Fruit fly (Drosophila melanogaster) whole organism, embryonic: ENCODE results near the gene Ltn1.

ENCODE experiments used
- Adf1 ChIP-seq: fragments of 200-800 bp; sonication (Bioruptor generic); IDR thresholded peaks from 2 replicates; pipeline ENCODE4 v1.3.6; 2022; ENCODE audit warnings: missing biosample characterization, missing genetic modification characterization
- Atf3 ChIP-seq: fragments of 200-800 bp; sonication (Bioruptor generic); optimal IDR thresholded peaks from 3 replicates; lab custom pipeline; 2016; ENCODE audit warnings: missing biosample characterization, missing genetic modification characterization
- CG10654 ChIP-seq: fragments of 200-800 bp; sonication (Bioruptor generic); optimal IDR thresholded peaks from 2 replicates; lab custom pipeline; 2016; ENCODE audit warnings: missing biosample characterization, missing genetic modification characterization
- CG11398 ChIP-seq: fragments of 200-800 bp; sonication (Bioruptor generic); optimal IDR thresholded peaks from 2 replicates; lab custom pipeline; 2016; ENCODE audit warnings: missing biosample characterization, missing genetic modification characterization
- CG11456 ChIP-seq: fragments of 200-800 bp; sonication (Bioruptor generic); IDR thresholded peaks from 3 replicates; pipeline ENCODE4 v1.3.6; 2022; ENCODE audit warnings: missing biosample characterization, missing genetic modification characterization
- CG12071 ChIP-seq: fragments of 200-800 bp; sonication (Bioruptor generic); optimal IDR thresholded peaks from 3 replicates; lab custom pipeline; 2018; ENCODE audit warnings: missing biosample characterization, mild to moderate bottlenecking, missing genetic modification characterization
- CG12219 ChIP-seq: fragments of 200-800 bp; sonication (Bioruptor generic); optimal IDR thresholded peaks from 3 replicates; lab custom pipeline; 2018; ENCODE audit warnings: missing biosample characterization, mild to moderate bottlenecking, missing genetic modification characterization
- CG16779 ChIP-seq: fragments of 200-800 bp; sonication (Bioruptor generic); IDR thresholded peaks from 2 replicates; pipeline ENCODE4 v1.3.6; 2022; ENCODE audit warnings: missing biosample characterization, missing genetic modification characterization
- CG2199 ChIP-seq: fragments of 200-800 bp; sonication (Bioruptor generic); IDR thresholded peaks from 3 replicates; pipeline ENCODE4 v1.3.6; 2022; ENCODE audit warnings: missing biosample characterization, missing genetic modification characterization
- CG33213 ChIP-seq: fragments of 200-800 bp; sonication (Bioruptor generic); optimal IDR thresholded peaks from 3 replicates; lab custom pipeline; 2016; ENCODE audit warnings: missing biosample characterization, missing genetic modification characterization
- CG34376 ChIP-seq: fragments of 200-800 bp; sonication (Bioruptor generic); optimal IDR thresholded peaks from 2 replicates; lab custom pipeline; 2018; ENCODE audit warnings: missing biosample characterization, mild to moderate bottlenecking, missing genetic modification characterization
- CG3847 ChIP-seq: fragments of 200-800 bp; sonication (Bioruptor generic); IDR thresholded peaks from 2 replicates; pipeline ENCODE4 v1.3.6; 2022; ENCODE audit warnings: missing biosample characterization, missing genetic modification characterization
- CG4282 ChIP-seq: fragments of 200-800 bp; sonication (Bioruptor generic); optimal IDR thresholded peaks from 2 replicates; lab custom pipeline; 2016; ENCODE audit warnings: missing biosample characterization, missing genetic modification characterization
- CG6175 ChIP-seq: fragments of 200-800 bp; sonication (Bioruptor generic); IDR thresholded peaks from 3 replicates; pipeline ENCODE4 v1.3.6; 2022; ENCODE audit warnings: missing biosample characterization, missing genetic modification characterization
- CG6272 ChIP-seq: fragments of 200-800 bp; sonication (Bioruptor generic); IDR thresholded peaks from 2 replicates; pipeline ENCODE4 v1.3.6; 2022; ENCODE audit warnings: missing biosample characterization, missing genetic modification characterization
- CG6683 ChIP-seq: fragments of 200-800 bp; sonication (Bioruptor generic); optimal IDR thresholded peaks from 2 replicates; lab custom pipeline; 2017; ENCODE audit warnings: missing biosample characterization, mild to moderate bottlenecking, missing genetic modification characterization, missing genetic modification reagents
- CG6791 ChIP-seq: fragments of 200-800 bp; sonication (Bioruptor generic); IDR thresholded peaks from 3 replicates; pipeline ENCODE4 v1.3.6; 2022; ENCODE audit warnings: missing biosample characterization, missing genetic modification characterization; ENCODE audit not compliant: partially characterized antibody
- CG8944 ChIP-seq: fragments of 200-800 bp; sonication (Bioruptor generic); optimal IDR thresholded peaks from 3 replicates; lab custom pipeline; 2016; ENCODE audit warnings: missing biosample characterization, missing genetic modification characterization
- CG9797 ChIP-seq: fragments of 200-800 bp; sonication (Bioruptor generic); optimal IDR thresholded peaks from 3 replicates; lab custom pipeline; 2018; ENCODE audit warnings: missing biosample characterization, mild to moderate bottlenecking, missing genetic modification characterization
- Camta ChIP-seq: fragments of 200-800 bp; sonication (Bioruptor generic); optimal IDR thresholded peaks from 2 replicates; lab custom pipeline; 2016; ENCODE audit warnings: missing biosample characterization, missing genetic modification characterization
- Dad ChIP-seq: fragments of 200-800 bp; sonication (Bioruptor generic); optimal IDR thresholded peaks from 3 replicates; lab custom pipeline; 2016; ENCODE audit warnings: missing biosample characterization, missing genetic modification characterization
- Dp ChIP-seq: fragments of 200-800 bp; sonication (Bioruptor generic); optimal IDR thresholded peaks from 2 replicates; lab custom pipeline; 2018; ENCODE audit warnings: missing biosample characterization, mild to moderate bottlenecking, missing genetic modification characterization, moderate library complexity
- Ets97D ChIP-seq: fragments of 200-800 bp; sonication (Bioruptor generic); optimal IDR thresholded peaks from 3 replicates; lab custom pipeline; 2016; ENCODE audit warnings: missing biosample characterization, missing genetic modification characterization
- Fer1 ChIP-seq: fragments of 200-800 bp; sonication (Bioruptor generic); optimal IDR thresholded peaks from 2 replicates; lab custom pipeline; 2017; ENCODE audit warnings: missing biosample characterization, mild to moderate bottlenecking, missing genetic modification characterization
- Hmr ChIP-seq: fragments of 200-800 bp; sonication (Bioruptor generic); optimal IDR thresholded peaks from 3 replicates; lab custom pipeline; 2017; ENCODE audit warnings: mild to moderate bottlenecking, missing biosample characterization, missing genetic modification reagents, missing genetic modification characterization
- Lhr ChIP-seq: fragments of 200-800 bp; sonication (Bioruptor generic); optimal IDR thresholded peaks from 3 replicates; lab custom pipeline; 2017; ENCODE audit warnings: mild to moderate bottlenecking, missing biosample characterization, missing genetic modification reagents, missing genetic modification characterization
- MTF-1 ChIP-seq: fragments of 200-800 bp; sonication (Bioruptor generic); optimal IDR thresholded peaks from 2 replicates; lab custom pipeline; 2018; ENCODE audit warnings: missing biosample characterization, mild to moderate bottlenecking, missing genetic modification characterization, borderline replicate concordance
- NC2α ChIP-seq: fragments of 200-800 bp; sonication (Bioruptor generic); optimal IDR thresholded peaks from 2 replicates; lab custom pipeline; 2016; ENCODE audit warnings: missing biosample characterization, missing genetic modification characterization
- Taf1 ChIP-seq: fragments of 200-800 bp; sonication (Bioruptor generic); IDR thresholded peaks from 2 replicates; pipeline ENCODE4 v1.3.6; 2022; ENCODE audit warnings: missing biosample characterization, missing genetic modification characterization
- ash1 ChIP-seq: fragments of 200-800 bp; sonication (Bioruptor generic); optimal IDR thresholded peaks from 2 replicates; lab custom pipeline; 2018; ENCODE audit warnings: missing biosample characterization, mild to moderate bottlenecking, missing genetic modification characterization
- bab2 ChIP-seq: fragments of 200-800 bp; sonication (Bioruptor generic); optimal IDR thresholded peaks from 2 replicates; lab custom pipeline; 2016; ENCODE audit warnings: missing biosample characterization, missing genetic modification characterization
- crol ChIP-seq: fragments of 200-800 bp; sonication (Bioruptor generic); IDR thresholded peaks from 2 replicates; pipeline ENCODE4 v1.3.6; 2022; ENCODE audit warnings: missing biosample characterization, missing genetic modification characterization
- crp ChIP-seq, 2 experiments: fragments of 200-800 bp; sonication (Bioruptor generic); optimal IDR thresholded peaks; 2 replicates in 1 of 2; 3 replicates in 1 of 2; lab custom pipeline; 2017; ENCODE audit warnings: missing biosample characterization in 2 of 2, missing genetic modification characterization in 2 of 2, mild to moderate bottlenecking in 1 of 2, moderate library complexity in 1 of 2
- dm ChIP-seq: fragments of 200-800 bp; sonication (Bioruptor generic); optimal IDR thresholded peaks from 3 replicates; lab custom pipeline; 2016; ENCODE audit warnings: missing biosample characterization, missing genetic modification characterization
- ham ChIP-seq: fragments of 200-800 bp; sonication (Bioruptor generic); IDR thresholded peaks from 2 replicates; pipeline ENCODE4 v1.3.6; 2022; ENCODE audit warnings: missing biosample characterization, missing genetic modification characterization
- lilli ChIP-seq: fragments of 200-800 bp; sonication (Bioruptor generic); optimal IDR thresholded peaks from 3 replicates; lab custom pipeline; 2016; ENCODE audit warnings: missing biosample characterization, missing genetic modification characterization
- nau ChIP-seq: fragments of 200-800 bp; sonication (Bioruptor generic); optimal IDR thresholded peaks from 3 replicates; lab custom pipeline; 2017; ENCODE audit warnings: missing biosample characterization, mild to moderate bottlenecking, missing genetic modification characterization, missing genetic modification reagents
- nerfin-1 ChIP-seq: fragments of 200-800 bp; sonication (Bioruptor generic); optimal IDR thresholded peaks from 3 replicates; lab custom pipeline; 2019; ENCODE audit warnings: missing biosample characterization, mild to moderate bottlenecking, missing genetic modification characterization, moderate library complexity
- nom ChIP-seq: fragments of 200-800 bp; sonication (Bioruptor generic); optimal IDR thresholded peaks from 2 replicates; lab custom pipeline; 2017; ENCODE audit warnings: missing biosample characterization, missing genetic modification characterization, mild to moderate bottlenecking, moderate library complexity, missing genetic modification reagents
- pfk ChIP-seq: fragments of 200-800 bp; sonication (Bioruptor generic); optimal IDR thresholded peaks from 2 replicates; lab custom pipeline; 2018; ENCODE audit warnings: missing biosample characterization, mild to moderate bottlenecking, missing genetic modification characterization, moderate library complexity
- pnt ChIP-seq: fragments of 200-800 bp; sonication (Bioruptor generic); optimal IDR thresholded peaks from 3 replicates; lab custom pipeline; 2016; ENCODE audit warnings: missing biosample characterization, missing genetic modification characterization
- ranshi ChIP-seq: fragments of 200-800 bp; sonication (Bioruptor generic); IDR thresholded peaks from 2 replicates; pipeline ENCODE4 v1.3.6; 2022; ENCODE audit warnings: missing biosample characterization, missing genetic modification characterization
- slou ChIP-seq: fragments of 200-800 bp; sonication (Bioruptor generic); optimal IDR thresholded peaks from 3 replicates; lab custom pipeline; 2016; ENCODE audit warnings: missing biosample characterization, missing genetic modification characterization
- sna ChIP-seq: fragments of 200-800 bp; sonication (Bioruptor generic); IDR thresholded peaks from 2 replicates; pipeline ENCODE4 v1.3.6; 2022; ENCODE audit warnings: missing biosample characterization, missing genetic modification characterization; ENCODE audit not compliant: partially characterized antibody
- trh ChIP-seq: fragments of 200-800 bp; sonication (Bioruptor generic); optimal IDR thresholded peaks from 2 replicates; lab custom pipeline; 2016; ENCODE audit warnings: missing biosample characterization, missing genetic modification characterization
- unc-4 ChIP-seq: fragments of 200-800 bp; sonication (Bioruptor generic); IDR thresholded peaks from 2 replicates; pipeline ENCODE4 v1.3.6; 2022; ENCODE audit warnings: missing biosample characterization, missing genetic modification characterization; ENCODE audit not compliant: partially characterized antibody
- usp ChIP-seq: fragments of >200 bp; optimal IDR thresholded peaks from 2 replicates; lab custom pipeline; 2017; ENCODE audit warnings: missing biosample characterization, missing genetic modification characterization
- wor ChIP-seq: fragments of 200-800 bp; sonication (Bioruptor generic); IDR thresholded peaks from 2 replicates; pipeline ENCODE4 v1.3.6; 2022; ENCODE audit warnings: missing biosample characterization, missing genetic modification characterization
- zen ChIP-seq: fragments of 200-800 bp; sonication (Bioruptor generic); optimal IDR thresholded peaks from 3 replicates; lab custom pipeline; 2018; ENCODE audit warnings: missing biosample characterization, mild to moderate bottlenecking, missing genetic modification characterization, moderate library complexity
- zf30C ChIP-seq: fragments of 200-800 bp; sonication (Bioruptor generic); optimal IDR thresholded peaks from 3 replicates; lab custom pipeline; 2018; ENCODE audit warnings: missing biosample characterization, mild to moderate bottlenecking, missing genetic modification characterization

Gene Ltn1

DNA sequence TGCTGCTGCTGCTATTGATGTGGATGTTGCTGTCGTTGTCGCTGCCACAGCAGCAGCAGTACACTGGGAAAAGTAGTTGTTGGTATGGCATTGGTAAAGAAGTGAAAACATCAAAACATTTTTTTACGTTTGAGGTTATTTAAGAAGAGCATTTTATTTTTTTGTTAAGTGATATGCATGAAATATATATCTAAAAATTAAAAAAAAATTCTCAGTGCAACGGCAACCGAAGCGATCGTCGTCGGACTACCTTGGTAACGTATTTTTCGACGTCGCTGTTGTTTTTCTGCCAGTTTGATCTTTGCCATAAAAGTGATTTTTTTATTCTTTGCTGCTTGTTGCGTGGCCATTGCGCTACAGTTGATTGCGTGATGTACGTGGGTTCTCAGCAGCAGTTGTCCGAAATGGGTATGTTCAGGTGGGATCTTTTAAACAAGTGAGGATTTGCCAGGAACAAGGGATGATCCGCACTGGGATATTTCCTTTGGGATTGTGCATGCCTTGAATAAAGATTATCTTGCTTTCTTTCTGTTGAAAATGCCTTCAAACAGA, 8.7 kb upstream of the Ltn1 start (continued):
- TF ChIP-seq Camta (peak; percentile 94), ash1 (GFP tag; lab: Kevin White, UChicago) (peak; percentile 44), zen (tag; lab: Kevin White, UChicago) (peak; percentile 99), Hmr (peak; percentile 93), trh (GFP tag; lab: Kevin White, UChicago) (peak; percentile 94), Taf1 (GFP tag; lab: Robert Waterston, UW) (peak; percentile 77), bab2 (GFP tag; lab: Kevin White, UChicago) (peak; percentile 91), CG16779 (GFP tag; lab: Robert Waterston, UW) (peak; percentile 76; the same call in 1 of the 2 replicates), CG34376 (GFP tag; lab: Kevin White, UChicago) (peak; percentile 85), CG6683 (GFP tag; lab: Kevin White, UChicago) (peak; percentile 77), nau (GFP tag; lab: Kevin White, UChicago) (peak; percentile 88), CG11398 (peak; percentile 84), CG12219 (GFP tag; lab: Kevin White, UChicago) (peak; percentile 92), Dad (GFP tag; lab: Kevin White, UChicago) (peak; percentile 90), NC2α (GFP tag; lab: Kevin White, UChicago) (peak; percentile 87), Ets97D (peak; percentile 63), Atf3 (GFP tag; lab: Kevin White, UChicago) (peak; percentile 89), CG2199 (GFP tag; lab: Robert Waterston, UW) (peak; percentile 93), wor (peak; percentile 89), pnt (GFP tag; lab: Kevin White, UChicago) (peak; percentile 93), CG6175 (peak; percentile 91), Adf1 (GFP tag; lab: Robert Waterston, UW) (peak; percentile 88), Lhr (GFP tag; lab: Kevin White, UChicago) (peak; percentile 92), CG12071 (GFP tag; lab: Kevin White, UChicago) (peak; percentile 87), slou (GFP tag; lab: Kevin White, UChicago) (peak; percentile 91), CG11456 (peak; percentile 87), pfk (GFP tag; lab: Kevin White, UChicago) (peak; percentile 61), CG8944 (peak; percentile 89), dm (GFP tag; lab: Kevin White, UChicago) (peak; percentile 85), CG6791 (GFP tag; lab: Robert Waterston, UW) (no peak), Fer1 (GFP tag; lab: Kevin White, UChicago) (peak; percentile 94), ranshi (GFP tag; lab: Robert Waterston, UW) (peak; percentile 95), sna (GFP tag; lab: Robert Waterston, UW) (no peak), usp (GFP tag; lab: Kevin White, UChicago) (no peak), crol (peak; percentile 53), CG6272 (GFP tag; lab: Robert Waterston, UW) (peak; percentile 84), lilli (GFP tag; lab: Kevin White, UChicago) (peak; percentile 97), nom (GFP tag; lab: Kevin White, UChicago) (peak; percentile 98), MTF-1 (GFP tag; lab: Kevin White, UChicago) (peak; percentile 94), nerfin-1 (tag; lab: Kevin White, UChicago) (peak; percentile 93), Dp (peak; percentile 2), CG33213 (GFP tag; lab: Kevin White, UChicago) (peak; percentile 91), ham (0 out of 2 replicates have a peak, but pooled peaks have one; percentile 68), CG10654 (peak; percentile 94), CG3847 (GFP tag; lab: Robert Waterston, UW) (peak; percentile 95), CG9797 (GFP tag; lab: Kevin White, UChicago) (peak; percentile 43), unc-4 (GFP tag; lab: Robert Waterston, UW) (no peak), zf30C (GFP tag; lab: Kevin White, UChicago) (peak; percentile 98), crp (GFP tag; optimal IDR thresholded peaks at IDR 0.05; lab: Kevin White, UChicago) (peak in 1 of 2 experiments; percentile 55), CG4282 (peak; percentile 80)
